Fruit fly (Drosophila melanogaster): Measurements from ENCODE around the gene Cse1.

Cse1 gene

dm6 chr2L:16819714-16820113 is 5.3 kb downstream of the Cse1 start (continued):
- TF ChIP-seq CG9437 (GFP tag; optimal IDR thresholded peaks at IDR 0.05) = no peak
- peak; percentile 8 for TF ChIP-seq CG8281 (tag; optimal IDR thresholded peaks at IDR 0.05)
- no peak for TF ChIP-seq CG16815 (GFP tag; optimal IDR thresholded peaks at IDR 0.05)
- no peak for TF ChIP-seq CG10431 (GFP tag; optimal IDR thresholded peaks at IDR 0.05)
- TF ChIP-seq sim (GFP tag; IDR thresholded peaks at IDR 0.05) = no peak
- peak; percentile 9 for TF ChIP-seq CG17385 (GFP tag; optimal IDR thresholded peaks at IDR 0.05)
- TF ChIP-seq stwl (tag; optimal IDR thresholded peaks at IDR 0.05) = no peak
- TF ChIP-seq Ets65A (GFP tag) = no peak
- TF ChIP-seq zen2 (GFP tag; IDR thresholded peaks at IDR 0.05; ENCODE audit: partially characterized antibody) = no peak
- no peak for TF ChIP-seq CG7963 (GFP tag; IDR thresholded peaks at IDR 0.05; ENCODE audit: partially characterized antibody)
- no peak for TF ChIP-seq dan (GFP tag; IDR thresholded peaks at IDR 0.05)
- no peak for TF ChIP-seq Awh (GFP tag; IDR thresholded peaks at IDR 0.05)
- TF ChIP-seq Sry-δ (GFP tag; optimal IDR thresholded peaks at IDR 0.05) = no peak
- no peak for TF ChIP-seq CG8944 (GFP tag; optimal IDR thresholded peaks at IDR 0.05)
- no peak for TF ChIP-seq CG16779 (GFP tag; IDR thresholded peaks at IDR 0.05)
- no peak for TF ChIP-seq ERR (GFP tag; optimal IDR thresholded peaks at IDR 0.05)
- TF ChIP-seq CG1603 (tag; optimal IDR thresholded peaks at IDR 0.05) = no peak
- TF ChIP-seq peb (GFP tag; IDR thresholded peaks at IDR 0.05) = no peak
- no peak for TF ChIP-seq gsb-n (tag; optimal IDR thresholded peaks at IDR 0.05)
- TF ChIP-seq jumu (GFP tag; optimal IDR thresholded peaks at IDR 0.05) = no peak
- peak; percentile 12 for TF ChIP-seq CG15601 (tag; optimal IDR thresholded peaks at IDR 0.05)
- no peak for TF ChIP-seq CG9876 (GFP tag; optimal IDR thresholded peaks at IDR 0.05)
- no peak for TF ChIP-seq CG14667 (GFP tag; IDR thresholded peaks at IDR 0.05)
- TF ChIP-seq wek (GFP tag; optimal IDR thresholded peaks at IDR 0.05) = no peak
- TF ChIP-seq Dip3 (GFP tag; optimal IDR thresholded peaks at IDR 0.05) = no peak
- peak; percentile 17 for TF ChIP-seq CG13424 (tag; optimal IDR thresholded peaks at IDR 0.05)
- TF ChIP-seq CG18011 (GFP tag; optimal IDR thresholded peaks at IDR 0.05) = no peak
- TF ChIP-seq crp (GFP tag; optimal IDR thresholded peaks at IDR 0.05) = no peak
- TF ChIP-seq Myb (GFP tag; optimal IDR thresholded peaks at IDR 0.05) = no peak
- no peak for TF ChIP-seq pita (GFP tag; optimal IDR thresholded peaks at IDR 0.05)
- TF ChIP-seq Xrp1 (GFP tag; IDR thresholded peaks at IDR 0.05) = no peak
- TF ChIP-seq Gsc (GFP tag; IDR thresholded peaks at IDR 0.05) = no peak
- peak; percentile 25 for TF ChIP-seq gem (tag; optimal IDR thresholded peaks at IDR 0.05)
- no peak for TF ChIP-seq dpn (GFP tag; optimal IDR thresholded peaks at IDR 0.05)
- no peak for TF ChIP-seq CG16813 (GFP tag; IDR thresholded peaks at IDR 0.05; ENCODE audit: partially characterized antibody)
- no peak for TF ChIP-seq Meics (GFP tag; optimal IDR thresholded peaks at IDR 0.05)
- no peak for TF ChIP-seq CG8765 (GFP tag; IDR thresholded peaks at IDR 0.05)
- no peak for TF ChIP-seq tio (GFP tag; optimal IDR thresholded peaks at IDR 0.05)
- no peak for TF ChIP-seq CG14965 (GFP tag; optimal IDR thresholded peaks at IDR 0.05; ENCODE audit: borderline replicate concordance)
- TF ChIP-seq CG17568 (GFP tag; optimal IDR thresholded peaks at IDR 0.05) = peak; percentile 70
- TF ChIP-seq CG10462 (GFP tag; optimal IDR thresholded peaks at IDR 0.05) = no peak
- peak; percentile 29 for TF ChIP-seq Med (GFP tag)
- TF ChIP-seq tin (GFP tag; optimal IDR thresholded peaks at IDR 0.05) = no peak
- TF ChIP-seq zf30C (GFP tag; optimal IDR thresholded peaks at IDR 0.05) = no peak
- TF ChIP-seq sens-2 (GFP tag; IDR thresholded peaks at IDR 0.05) = no peak
- no peak for TF ChIP-seq CG11695 (GFP tag; IDR thresholded peaks at IDR 0.05)
- TF ChIP-seq mam (GFP tag; optimal IDR thresholded peaks at IDR 0.05) = no peak
- no peak for TF ChIP-seq emc (GFP tag; optimal IDR thresholded peaks at IDR 0.05)
- TF ChIP-seq Taf1 (GFP tag; IDR thresholded peaks at IDR 0.05) = no peak
- TF ChIP-seq CG14050 (GFP tag; IDR thresholded peaks at IDR 0.05) = no peak
- peak; percentile 51 for TF ChIP-seq CG6765 (GFP tag; optimal IDR thresholded peaks at IDR 0.05)
- peak; percentile 72 for TF ChIP-seq CG2678 (tag; optimal IDR thresholded peaks at IDR 0.05)
